Worm (Caenorhabditis elegans) whole organism, L1 larva: ENCODE data around the gene tag-51.

ENCODE experiments used
- alr-1 ChIP-seq: fragments of 200-800 bp; sonication (Bioruptor generic); optimal IDR thresholded peaks from 2 replicates; lab custom pipeline; 2018; ENCODE audit warnings: borderline replicate concordance, mild to moderate bottlenecking, missing genetic modification characterization, missing compliant biosample characterization
- ces-1 ChIP-seq: fragments of 150-350 bp; optimal IDR thresholded peaks from 2 replicates; lab custom pipeline; 2014; ENCODE audit warnings: missing biosample characterization, missing genetic modification reagents, missing genetic modification characterization
- jun-1 ChIP-seq: fragments of 150-350 bp; optimal IDR thresholded peaks from 2 replicates; lab custom pipeline; 2014; ENCODE audit warnings: missing biosample characterization, missing genetic modification reagents, missing genetic modification characterization
- lir-3 ChIP-seq: sonication (generic microtip); optimal IDR thresholded peaks from 2 replicates; lab custom pipeline; 2016; ENCODE audit warnings: mild to moderate bottlenecking, missing genetic modification characterization, moderate library complexity, missing compliant biosample characterization; ENCODE audit not compliant: poor library complexity
- nhr-71 ChIP-seq: sonication (generic microtip); optimal IDR thresholded peaks from 2 replicates; lab custom pipeline; 2016; ENCODE audit warnings: mild to moderate bottlenecking, missing genetic modification characterization, moderate library complexity, missing compliant biosample characterization
- rnt-1 ChIP-seq: sonication (generic microtip); optimal IDR thresholded peaks from 2 replicates; lab custom pipeline; 2016; ENCODE audit warnings: mild to moderate bottlenecking, missing genetic modification characterization, moderate library complexity, missing compliant biosample characterization
- skn-1 ChIP-seq: fragments of 150-350 bp; optimal IDR thresholded peaks from 2 replicates; lab custom pipeline; 2014; ENCODE audit warnings: missing biosample characterization, missing genetic modification characterization
- unc-30 ChIP-seq: sonication (generic microtip); optimal IDR thresholded peaks from 2 replicates; lab custom pipeline; 2017; ENCODE audit warnings: missing biosample characterization, missing genetic modification characterization
- unc-62 ChIP-seq: fragments of 150-350 bp; optimal IDR thresholded peaks from 2 replicates; lab custom pipeline; 2014; ENCODE audit warnings: missing biosample characterization, missing genetic modification reagents, missing genetic modification characterization
- zag-1 ChIP-seq: fragments of 150-350 bp; optimal IDR thresholded peaks from 2 replicates; lab custom pipeline; 2014; ENCODE audit warnings: missing biosample characterization, missing genetic modification characterization

ce11 chrIII:859898-860297 lies 5.9 kb downstream of the tag-51 start, which contains the start of gene exos-4.2:
- TF ChIP-seq lir-3 (tag; lab: Kevin White, UChicago), result no peak
- no peak for TF ChIP-seq alr-1
- no peak for TF ChIP-seq unc-30 (tag; lab: Kevin White, UChicago)
- no peak for TF ChIP-seq zag-1
- TF ChIP-seq nhr-71, result no peak
- no peak for TF ChIP-seq jun-1
- TF ChIP-seq skn-1, result no peak
- TF ChIP-seq rnt-1, result no peak
- no peak for TF ChIP-seq ces-1
- TF ChIP-seq unc-62 (GFP tag; lab: Kevin White, UChicago), result no peak
